Worm (Caenorhabditis elegans) whole organism, L4 larva: Measurements from ENCODE around the gene bli-2.

Experiments used
- D1046.2 ChIP-seq: fragments of 200-800 bp; sonication (Bioruptor generic); IDR thresholded peaks from 2 replicates; pipeline ENCODE4 v1.3.6; 2022; ENCODE audit warnings: missing genetic modification characterization, missing compliant biosample characterization
- F10B5.3 ChIP-seq: sonication (generic microtip); optimal IDR thresholded peaks from 2 replicates; lab custom pipeline; 2016; ENCODE audit warnings: mild to moderate bottlenecking, missing genetic modification characterization, missing compliant biosample characterization
- F49E8.2 ChIP-seq: sonication (generic microtip); optimal IDR thresholded peaks from 2 replicates; lab custom pipeline; 2016; ENCODE audit warnings: missing compliant biosample characterization, mild to moderate bottlenecking, missing genetic modification characterization, borderline replicate concordance
- T20F7.1 ChIP-seq: fragments of 200-800 bp; sonication (Bioruptor generic); optimal IDR thresholded peaks from 2 replicates; lab custom pipeline; 2018; ENCODE audit warnings: mild to moderate bottlenecking, missing genetic modification characterization, missing compliant biosample characterization
- T26A8.4 ChIP-seq: fragments of 200-800 bp; sonication (Bioruptor generic); IDR thresholded peaks from 2 replicates; pipeline ENCODE4 v1.3.6; 2022; ENCODE audit warnings: missing genetic modification characterization, missing compliant biosample characterization
- Y105C5A.15 ChIP-seq: fragments of 200-800 bp; sonication (Bioruptor generic); IDR thresholded peaks from 2 replicates; pipeline ENCODE4 v1.3.6; 2022; ENCODE audit warnings: missing genetic modification characterization, missing compliant biosample characterization
- Y48G9A.11 ChIP-seq: fragments of 200-800 bp; sonication (Bioruptor generic); IDR thresholded peaks from 2 replicates; pipeline ENCODE4 v1.3.6; 2022; ENCODE audit warnings: missing genetic modification reagents, missing genetic modification characterization, missing compliant biosample characterization
- ZK546.5 ChIP-seq, 2 experiments: sonication (generic microtip); optimal IDR thresholded peaks; 2 replicates each; lab custom pipeline; 2017; ENCODE audit warnings: missing biosample characterization in 2 of 2, missing genetic modification characterization in 2 of 2
- aha-1 ChIP-seq: fragments of 150-350 bp; peaks from one replicate; lab custom pipeline; 2014; ENCODE audit warnings: missing biosample characterization, missing genetic modification characterization
- ama-1 ChIP-seq: fragments of 150-350 bp; optimal IDR thresholded peaks from 2 replicates; lab custom pipeline; 2014; ENCODE audit warnings: inconsistent platforms, mixed read lengths
- arid-1 ChIP-seq: fragments of 200-800 bp; sonication (Bioruptor generic); conservative IDR thresholded peaks from 2 replicates; pipeline ENCODE4 v1.3.6; 2022; ENCODE audit warnings: missing genetic modification reagents, missing genetic modification characterization, missing compliant biosample characterization
- attf-4 ChIP-seq: sonication (generic microtip); optimal IDR thresholded peaks from 3 replicates; lab custom pipeline; 2017; ENCODE audit warnings: missing biosample characterization, missing genetic modification characterization
- ceh-82 ChIP-seq: sonication (generic microtip); optimal IDR thresholded peaks from 2 replicates; lab custom pipeline; 2017; ENCODE audit warnings: missing biosample characterization, missing genetic modification characterization
- cey-2 ChIP-seq: sonication (generic microtip); optimal IDR thresholded peaks from 3 replicates; lab custom pipeline; 2017; ENCODE audit warnings: missing genetic modification characterization, mild to moderate bottlenecking, missing compliant biosample characterization, antibody characterized with exemption, borderline replicate concordance; ENCODE audit not compliant: insufficient read depth
- ctbp-1 ChIP-seq: fragments of 200-800 bp; sonication (Bioruptor generic); IDR thresholded peaks from 2 replicates; pipeline ENCODE4 v1.3.6; 2022; ENCODE audit warnings: missing genetic modification reagents, missing genetic modification characterization, missing compliant biosample characterization
- daf-8 ChIP-seq: fragments of 200-800 bp; sonication (Bioruptor generic); IDR thresholded peaks from 2 replicates; pipeline ENCODE4 v1.3.6; 2022; ENCODE audit warnings: missing genetic modification characterization, missing compliant biosample characterization
- dmd-6 ChIP-seq: fragments of 200-800 bp; sonication (Bioruptor generic); IDR thresholded peaks from 2 replicates; pipeline ENCODE4 v1.3.6; 2022; ENCODE audit warnings: missing genetic modification reagents, missing genetic modification characterization, missing compliant biosample characterization
- dmd-8 ChIP-seq: fragments of 200-800 bp; sonication (Bioruptor generic); IDR thresholded peaks from 2 replicates; pipeline ENCODE4 v1.3.6; 2022; ENCODE audit warnings: missing genetic modification characterization, missing compliant biosample characterization
- dpl-1 ChIP-seq: fragments of 150-350 bp; optimal IDR thresholded peaks from 2 replicates; lab custom pipeline; 2014; ENCODE audit warnings: missing biosample characterization, missing genetic modification reagents, missing genetic modification characterization
- duxl-1 ChIP-seq: sonication (generic microtip); optimal IDR thresholded peaks from 2 replicates; lab custom pipeline; 2016; ENCODE audit warnings: mild to moderate bottlenecking, missing genetic modification characterization, moderate library complexity, missing compliant biosample characterization; ENCODE audit not compliant: poor library complexity
- egl-27 ChIP-seq: sonication (generic microtip); optimal IDR thresholded peaks from 3 replicates; lab custom pipeline; 2017; ENCODE audit warnings: missing biosample characterization, missing genetic modification reagents, missing genetic modification characterization
- fos-1 ChIP-seq: fragments of 150-350 bp; optimal IDR thresholded peaks from 2 replicates; lab custom pipeline; 2014; ENCODE audit warnings: missing biosample characterization, missing genetic modification characterization
- gei-8 ChIP-seq: fragments of 200-800 bp; sonication (Bioruptor generic); optimal IDR thresholded peaks from 2 replicates; lab custom pipeline; 2018; ENCODE audit warnings: mild to moderate bottlenecking, missing genetic modification characterization, missing compliant biosample characterization
- hif-1 ChIP-seq, 2 experiments: sonication (generic microtip); optimal IDR thresholded peaks; 2 replicates each; lab custom pipeline; 2016 to 2017; ENCODE audit warnings: missing compliant biosample characterization in 2 of 2, missing genetic modification characterization in 2 of 2, missing genetic modification reagents in 2 of 2, missing genotype in 2 of 2, mild to moderate bottlenecking in 1 of 2
- jun-1 ChIP-seq: fragments of 150-350 bp; optimal IDR thresholded peaks from 2 replicates; lab custom pipeline; 2014; ENCODE audit warnings: missing biosample characterization, missing genetic modification reagents, missing genetic modification characterization
- lim-7 ChIP-seq: fragments of 200-800 bp; sonication (Bioruptor generic); IDR thresholded peaks from 2 replicates; pipeline ENCODE4 v1.3.6; 2022; ENCODE audit warnings: missing genetic modification characterization, missing compliant biosample characterization
- lin-1 ChIP-seq: fragments of 200-800 bp; sonication (Bioruptor generic); IDR thresholded peaks from 2 replicates; pipeline ENCODE4 v1.3.6; 2022; ENCODE audit warnings: missing genetic modification reagents, missing genetic modification characterization, missing compliant biosample characterization
- lin-15B ChIP-seq: fragments of 150-350 bp; sonication (generic microtip); optimal IDR thresholded peaks from 3 replicates; lab custom pipeline; 2014; ENCODE audit warnings: missing biosample characterization, missing genetic modification characterization
- lin-38 ChIP-seq: fragments of 200-800 bp; sonication (Bioruptor generic); IDR thresholded peaks from 2 replicates; pipeline ENCODE4 v1.3.6; 2022; ENCODE audit warnings: missing genetic modification reagents, missing genetic modification characterization, missing compliant biosample characterization
- lin-39 ChIP-seq: fragments of 150-350 bp; optimal IDR thresholded peaks from 2 replicates; lab custom pipeline; 2014; ENCODE audit warnings: missing biosample characterization, missing genetic modification reagents, missing genetic modification characterization
- lir-3 ChIP-seq: sonication (generic microtip); optimal IDR thresholded peaks from 2 replicates; lab custom pipeline; 2016; ENCODE audit warnings: mild to moderate bottlenecking, missing genetic modification characterization, missing compliant biosample characterization
- lsy-2 ChIP-seq, 2 experiments: fragments of 150-350 bp in 1 of 2; sonication (generic microtip) in 1 of 2; optimal IDR thresholded peaks; 2 replicates each; lab custom pipeline; 2014 to 2017; ENCODE audit warnings: missing biosample characterization in 2 of 2, missing genetic modification characterization in 2 of 2
- madf-5 ChIP-seq, 2 experiments: fragments of 200-800 bp; sonication (Bioruptor generic); IDR thresholded peaks; 2 replicates each; pipeline ENCODE4 v1.3.6; 2022; ENCODE audit warnings: missing compliant biosample characterization in 2 of 2, missing genetic modification characterization in 2 of 2
- madf-9 ChIP-seq: fragments of 200-800 bp; sonication (Bioruptor generic); conservative IDR thresholded peaks from 2 replicates; pipeline ENCODE4 v1.3.6; 2022; ENCODE audit warnings: missing genetic modification reagents, missing genetic modification characterization, missing compliant biosample characterization
- mxl-3 ChIP-seq: fragments of 200-800 bp; sonication (Bioruptor generic); optimal IDR thresholded peaks from 2 replicates; lab custom pipeline; 2018; ENCODE audit warnings: mild to moderate bottlenecking, missing genetic modification characterization, missing compliant biosample characterization
- nhr-10 ChIP-seq: fragments of 150-350 bp; optimal IDR thresholded peaks from 2 replicates; lab custom pipeline; 2014; ENCODE audit warnings: missing biosample characterization, missing genetic modification characterization
- nhr-102 ChIP-seq: sonication (generic microtip); optimal IDR thresholded peaks from 2 replicates; lab custom pipeline; 2016; ENCODE audit warnings: mild to moderate bottlenecking, missing genetic modification characterization, moderate library complexity, missing compliant biosample characterization
- nhr-11 ChIP-seq: fragments of 150-350 bp; optimal IDR thresholded peaks from 2 replicates; lab custom pipeline; 2014; ENCODE audit warnings: missing biosample characterization, missing genetic modification characterization
- nhr-237 ChIP-seq: sonication (generic microtip); optimal IDR thresholded peaks from 2 replicates; lab custom pipeline; 2017; ENCODE audit warnings: missing biosample characterization, missing genetic modification characterization
- nhr-28 ChIP-seq: fragments of 150-350 bp; optimal IDR thresholded peaks from 2 replicates; lab custom pipeline; 2014; ENCODE audit warnings: missing biosample characterization, missing genetic modification characterization
- nhr-76 ChIP-seq: fragments of 150-350 bp; optimal IDR thresholded peaks from 2 replicates; lab custom pipeline; 2014; ENCODE audit warnings: missing biosample characterization, missing genetic modification characterization
- nhr-77 ChIP-seq: fragments of 150-350 bp; optimal IDR thresholded peaks from 2 replicates; lab custom pipeline; 2014; ENCODE audit warnings: missing biosample characterization, missing genetic modification characterization
- pqm-1 ChIP-seq: sonication (generic microtip); optimal IDR thresholded peaks from 2 replicates; lab custom pipeline; 2017; ENCODE audit warnings: missing biosample characterization, missing genetic modification characterization
- rbr-2 ChIP-seq: sonication (generic microtip); optimal IDR thresholded peaks from 2 replicates; lab custom pipeline; 2016; ENCODE audit warnings: missing genotype, missing genetic modification characterization, missing compliant biosample characterization
- saeg-2 ChIP-seq: fragments of 200-800 bp; sonication (Bioruptor generic); IDR thresholded peaks from 2 replicates; pipeline ENCODE4 v1.3.6; 2022; ENCODE audit warnings: missing genetic modification reagents, missing genetic modification characterization, missing compliant biosample characterization
- set-16 ChIP-seq: fragments of 200-800 bp; sonication (Bioruptor generic); IDR thresholded peaks from 2 replicates; pipeline ENCODE4 v1.3.6; 2022; ENCODE audit warnings: missing genetic modification reagents, missing genetic modification characterization, missing compliant biosample characterization
- tag-97 ChIP-seq: fragments of 200-800 bp; sonication (Bioruptor generic); IDR thresholded peaks from 2 replicates; pipeline ENCODE4 v1.3.6; 2022; ENCODE audit warnings: missing genetic modification characterization, missing compliant biosample characterization
- zag-1 ChIP-seq: fragments of 150-350 bp; optimal IDR thresholded peaks from 2 replicates; lab custom pipeline; 2014; ENCODE audit warnings: missing biosample characterization, missing genetic modification characterization
- ztf-11 ChIP-seq: fragments of 150-350 bp; optimal IDR thresholded peaks from 2 replicates; lab custom pipeline; 2014; ENCODE audit warnings: missing biosample characterization, missing genetic modification characterization
- ztf-7 ChIP-seq: fragments of 150-350 bp; optimal IDR thresholded peaks from 2 replicates; lab custom pipeline; 2014; ENCODE audit warnings: missing biosample characterization, missing genetic modification characterization

bli-2 gene

DNA sequence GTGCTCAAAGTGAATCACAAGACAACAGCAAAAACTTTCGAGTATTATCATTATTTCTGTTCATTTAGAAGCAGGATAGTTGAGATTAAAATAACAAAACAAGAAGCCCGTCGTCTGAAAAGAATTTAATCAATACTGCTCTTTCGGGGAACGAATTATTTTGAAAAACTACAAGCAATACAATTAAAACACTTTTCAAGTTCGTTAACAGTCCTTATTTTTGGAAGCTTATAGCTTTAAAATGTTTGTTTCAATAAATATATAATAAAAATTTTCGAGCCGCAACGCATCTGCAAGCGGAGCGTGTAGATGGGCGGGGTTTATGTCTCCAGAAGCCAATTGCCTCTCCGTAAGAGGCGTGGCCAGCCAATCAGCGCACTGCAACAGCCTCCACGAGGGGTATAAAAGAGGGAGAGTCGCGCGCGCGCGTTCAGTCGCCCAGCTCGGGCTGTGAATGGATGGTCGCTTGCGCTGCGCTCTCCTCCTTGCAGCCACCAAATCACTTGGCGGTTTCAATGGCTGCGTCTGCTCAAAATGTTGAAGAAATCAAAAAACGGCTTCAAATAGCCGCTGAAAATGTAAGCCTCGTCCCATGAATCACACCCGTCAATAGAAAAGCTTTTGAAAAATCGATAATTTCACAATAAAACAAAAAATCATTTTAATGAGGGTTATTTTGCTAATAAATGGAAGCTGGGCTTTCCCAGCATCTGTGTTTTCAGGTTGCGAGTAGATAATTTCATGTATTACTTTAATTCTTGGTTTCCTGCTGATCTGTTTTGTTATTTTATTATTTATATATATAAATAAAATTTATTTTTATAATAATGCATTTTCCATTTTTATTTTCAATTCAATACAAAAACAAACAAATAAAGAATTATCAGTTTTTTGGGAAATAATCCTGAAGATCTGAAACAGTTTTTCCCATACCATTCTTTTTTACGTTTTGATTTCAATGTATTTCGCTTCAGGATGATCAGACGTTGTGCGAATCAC, 8.8 kb upstream of the bli-2 start, which contains the start of the genes ift-43 and mdt-26 (continued):
- TF ChIP-seq nhr-10 = no peak
- TF ChIP-seq lin-1 (GFP tag; lab: Robert Waterston, UW) = no peak
- no peak for TF ChIP-seq fos-1 (tag; lab: Kevin White, UChicago)
- peak; percentile 92 for TF ChIP-seq ctbp-1 (GFP tag; lab: Robert Waterston, UW)
- TF ChIP-seq dmd-6 (GFP tag; lab: Robert Waterston, UW) = peak; percentile 70
- TF ChIP-seq nhr-11 (tag; lab: Kevin White, UChicago) = peak; percentile 69
- TF ChIP-seq madf-9 = peak; percentile 67
- TF ChIP-seq ceh-82 (tag; lab: Kevin White, UChicago) = peak; percentile 34
- peak; percentile 74; the same call in 1 of the 2 replicates for TF ChIP-seq dmd-8 (GFP tag; lab: Robert Waterston, UW)
- 0 out of 4 replicates have a peak, but pooled peaks of 1 of the 2 experiments have one; percentile 30 for TF ChIP-seq madf-5 (GFP tag; IDR thresholded peaks at IDR 0.05; lab: Robert Waterston, UW)
- peak; percentile 31 for TF ChIP-seq duxl-1 (tag; lab: Kevin White, UChicago)
- no peak for TF ChIP-seq gei-8
- TF ChIP-seq egl-27 = no peak
- peak; percentile 42 for TF ChIP-seq F10B5.3 (tag; lab: Kevin White, UChicago)
- peak; percentile 57 for TF ChIP-seq jun-1 (tag; lab: Kevin White, UChicago)
- TF ChIP-seq aha-1 (tag; lab: Kevin White, UChicago) = peak; percentile 99
- TF ChIP-seq nhr-102 (tag; lab: Kevin White, UChicago) = peak; percentile 70
- TF ChIP-seq tag-97 = no peak
- peak; percentile 78 for TF ChIP-seq arid-1
- peak; percentile 47 for TF ChIP-seq mxl-3 (GFP tag; lab: Kevin White, UChicago)
- no peak for TF ChIP-seq lin-15B
- TF ChIP-seq daf-8 (GFP tag; lab: Robert Waterston, UW) = no peak
- no peak for TF ChIP-seq lin-39 (tag; lab: Kevin White, UChicago)
- TF ChIP-seq lir-3 (tag; lab: Kevin White, UChicago) = peak; percentile 28
- peak; percentile 30; the same call in 1 of the 2 replicates for TF ChIP-seq Y48G9A.11
- peak; percentile 99 for TF ChIP-seq set-16 (GFP tag; lab: Robert Waterston, UW)
- TF ChIP-seq hif-1 (tag; optimal IDR thresholded peaks at IDR 0.05; lab: Kevin White, UChicago) = peak; percentile 31 to 69
- TF ChIP-seq ztf-7 (tag; lab: Kevin White, UChicago) = no peak
- TF ChIP-seq saeg-2 = peak; percentile 58; the same call in 1 of the 2 replicates
- TF ChIP-seq lsy-2 (tag; optimal IDR thresholded peaks at IDR 0.05; lab: Kevin White, UChicago) = peak; percentile 39 to 80
- TF ChIP-seq nhr-28 (tag; lab: Kevin White, UChicago) = peak; percentile 46
- peak; percentile 66 for TF ChIP-seq lin-38 (GFP tag; lab: Robert Waterston, UW)
- TF ChIP-seq T26A8.4 = peak; percentile 82
- TF ChIP-seq ztf-11 (tag; lab: Kevin White, UChicago) = no peak
- no peak for TF ChIP-seq Y105C5A.15 (GFP tag; lab: Robert Waterston, UW)
- TF ChIP-seq nhr-76 (tag; lab: Kevin White, UChicago) = no peak
- no peak for TF ChIP-seq nhr-237
- peak; percentile 76 for TF ChIP-seq rbr-2
- peak; percentile 0 for TF ChIP-seq nhr-77
- TF ChIP-seq lim-7 (GFP tag; lab: Robert Waterston, UW) = peak; percentile 69
- TF ChIP-seq T20F7.1 (GFP tag; lab: Kevin White, UChicago) = no peak
- TF ChIP-seq F49E8.2 (tag; lab: Kevin White, UChicago) = no peak
- TF ChIP-seq attf-4 (tag; lab: Kevin White, UChicago) = no peak
- no peak for TF ChIP-seq D1046.2
- TF ChIP-seq pqm-1 = no peak
- TF ChIP-seq ZK546.5 (tag; optimal IDR thresholded peaks at IDR 0.05; lab: Kevin White, UChicago) = peak in 1 of 2 experiments; percentile 3
- TF ChIP-seq dpl-1 (GFP tag; lab: Kevin White, UChicago) = peak; percentile 40
- TF ChIP-seq ama-1 (lab: Kevin White, UChicago) = peak; percentile 100
- no peak for TF ChIP-seq cey-2 (tag; lab: Kevin White, UChicago)
- TF ChIP-seq zag-1 (tag; lab: Kevin White, UChicago) = no peak
